Fruit fly (Drosophila melanogaster) whole organism, embryonic: ENCODE results near the gene Kah.
A peak's percentile ranks its signal among the peaks of the same experiment; 100 is the strongest.

ENCODE experiments used
- Asciz ChIP-seq: fragments of 200-800 bp; sonication (Bioruptor generic); optimal IDR thresholded peaks from 2 replicates; lab custom pipeline; 2017; ENCODE audit warnings: missing biosample characterization, mild to moderate bottlenecking, missing genetic modification characterization, missing genetic modification reagents
- C15 ChIP-seq: fragments of 200-800 bp; sonication (Bioruptor generic); IDR thresholded peaks from 3 replicates; pipeline ENCODE4 v1.3.6; 2022; ENCODE audit warnings: missing biosample characterization, missing genetic modification characterization
- CG11504 ChIP-seq: fragments of 200-800 bp; sonication (Bioruptor generic); optimal IDR thresholded peaks from 3 replicates; lab custom pipeline; 2019; ENCODE audit warnings: missing biosample characterization, mild to moderate bottlenecking, missing genetic modification characterization, moderate library complexity
- CG12071 ChIP-seq: fragments of 200-800 bp; sonication (Bioruptor generic); optimal IDR thresholded peaks from 3 replicates; lab custom pipeline; 2018; ENCODE audit warnings: missing biosample characterization, mild to moderate bottlenecking, missing genetic modification characterization
- CG12219 ChIP-seq: fragments of 200-800 bp; sonication (Bioruptor generic); optimal IDR thresholded peaks from 3 replicates; lab custom pipeline; 2018; ENCODE audit warnings: missing biosample characterization, mild to moderate bottlenecking, missing genetic modification characterization
- CG15601 ChIP-seq: fragments of 200-800 bp; sonication (Bioruptor generic); optimal IDR thresholded peaks from 3 replicates; lab custom pipeline; 2019; ENCODE audit warnings: missing biosample characterization, mild to moderate bottlenecking, missing genetic modification characterization, moderate library complexity
- CG18599 ChIP-seq: fragments of 200-800 bp; sonication (Bioruptor generic); optimal IDR thresholded peaks from 3 replicates; lab custom pipeline; 2017; ENCODE audit warnings: missing biosample characterization, missing genetic modification characterization, mild to moderate bottlenecking, moderate library complexity, missing genetic modification reagents
- CG3281 ChIP-seq: fragments of 200-800 bp; sonication (Bioruptor generic); optimal IDR thresholded peaks from 3 replicates; lab custom pipeline; 2017; ENCODE audit warnings: missing biosample characterization, mild to moderate bottlenecking, missing genetic modification characterization
- CG33557 ChIP-seq: fragments of 200-800 bp; sonication (Bioruptor generic); optimal IDR thresholded peaks from 2 replicates; lab custom pipeline; 2019; ENCODE audit warnings: missing biosample characterization, mild to moderate bottlenecking, missing genetic modification characterization, moderate library complexity
- CG34376 ChIP-seq: fragments of 200-800 bp; sonication (Bioruptor generic); optimal IDR thresholded peaks from 2 replicates; lab custom pipeline; 2018; ENCODE audit warnings: missing biosample characterization, mild to moderate bottlenecking, missing genetic modification characterization
- CG6175 ChIP-seq: fragments of 200-800 bp; sonication (Bioruptor generic); IDR thresholded peaks from 3 replicates; pipeline ENCODE4 v1.3.6; 2022; ENCODE audit warnings: missing biosample characterization, missing genetic modification characterization
- CG8944 ChIP-seq: fragments of 200-800 bp; sonication (Bioruptor generic); optimal IDR thresholded peaks from 3 replicates; lab custom pipeline; 2016; ENCODE audit warnings: missing biosample characterization, missing genetic modification characterization
- CkIIα-i1 ChIP-seq: fragments of 200-800 bp; sonication (Bioruptor generic); IDR thresholded peaks from 2 replicates; pipeline ENCODE4 v1.3.6; 2022; ENCODE audit warnings: missing biosample characterization, missing genetic modification characterization
- Dip3 ChIP-seq: fragments of 200-800 bp; sonication (Bioruptor generic); optimal IDR thresholded peaks from 3 replicates; lab custom pipeline; 2016; ENCODE audit warnings: missing biosample characterization, missing genetic modification characterization
- E2f2 ChIP-seq: fragments of 200-800 bp; sonication (Bioruptor generic); IDR thresholded peaks from 2 replicates; pipeline ENCODE4 v1.3.6; 2022; ENCODE audit warnings: missing biosample characterization, missing genetic modification characterization
- H15 ChIP-seq: fragments of 200-800 bp; sonication (Bioruptor generic); IDR thresholded peaks from 3 replicates; pipeline ENCODE4 v1.3.6; 2022; ENCODE audit warnings: missing biosample characterization, missing genetic modification characterization
- Hr39 ChIP-seq: fragments of >200 bp; optimal IDR thresholded peaks from 2 replicates; lab custom pipeline; 2017
- Lhr ChIP-seq: fragments of 200-800 bp; sonication (Bioruptor generic); optimal IDR thresholded peaks from 3 replicates; lab custom pipeline; 2017; ENCODE audit warnings: mild to moderate bottlenecking, missing biosample characterization, missing genetic modification reagents, missing genetic modification characterization
- MBD-R2 ChIP-seq: fragments of 200-800 bp; sonication (Bioruptor generic); IDR thresholded peaks from 2 replicates; pipeline ENCODE4 v1.3.6; 2022; ENCODE audit warnings: missing biosample characterization, missing genetic modification characterization
- Mes4 ChIP-seq: fragments of 200-800 bp; sonication (Bioruptor generic); optimal IDR thresholded peaks from 2 replicates; lab custom pipeline; 2016; ENCODE audit warnings: missing biosample characterization, missing genetic modification characterization
- NC2α ChIP-seq: fragments of 200-800 bp; sonication (Bioruptor generic); optimal IDR thresholded peaks from 2 replicates; lab custom pipeline; 2016; ENCODE audit warnings: missing biosample characterization, missing genetic modification characterization
- Nf-YC ChIP-seq: fragments of 200-800 bp; optimal IDR thresholded peaks from 3 replicates; lab custom pipeline; 2019; ENCODE audit warnings: missing biosample characterization, mild to moderate bottlenecking, missing genetic modification characterization, moderate library complexity
- Poxn ChIP-seq: fragments of 200-800 bp; sonication (Bioruptor generic); IDR thresholded peaks from 2 replicates; pipeline ENCODE4 v1.3.6; 2022; ENCODE audit warnings: missing biosample characterization, missing genetic modification characterization
- Tbp ChIP-seq: fragments of >200 bp; optimal IDR thresholded peaks from 2 replicates; lab custom pipeline; 2018; ENCODE audit warnings: missing biosample characterization, missing genetic modification characterization
- ase ChIP-seq: fragments of 200-800 bp; sonication (Bioruptor generic); IDR thresholded peaks from 3 replicates; pipeline ENCODE4 v1.3.6; 2022; ENCODE audit warnings: missing biosample characterization, missing genetic modification characterization
- bab2 ChIP-seq: fragments of 200-800 bp; sonication (Bioruptor generic); optimal IDR thresholded peaks from 2 replicates; lab custom pipeline; 2016; ENCODE audit warnings: missing biosample characterization, missing genetic modification characterization
- bowl ChIP-seq: fragments of 200-800 bp; sonication (Bioruptor generic); IDR thresholded peaks from 2 replicates; pipeline ENCODE4 v1.3.6; 2022; ENCODE audit warnings: missing biosample characterization, missing genetic modification characterization
- ci ChIP-seq: fragments of 200-800 bp; sonication (Bioruptor generic); IDR thresholded peaks from 3 replicates; pipeline ENCODE4 v1.3.6; 2022; ENCODE audit warnings: missing biosample characterization, missing genetic modification characterization
- corto ChIP-seq: fragments of 200-800 bp; sonication (Bioruptor generic); optimal IDR thresholded peaks from 2 replicates; lab custom pipeline; 2016; ENCODE audit warnings: missing biosample characterization, mild to moderate bottlenecking, missing genetic modification characterization, moderate library complexity
- cwo ChIP-seq: fragments of 200-800 bp; sonication (Bioruptor generic); optimal IDR thresholded peaks from 3 replicates; lab custom pipeline; 2017; ENCODE audit warnings: missing biosample characterization, missing genetic modification characterization, mild to moderate bottlenecking, moderate library complexity, missing genetic modification reagents
- da ChIP-seq: fragments of 200-800 bp; sonication (Bioruptor generic); optimal IDR thresholded peaks from 2 replicates; lab custom pipeline; 2016; ENCODE audit warnings: missing biosample characterization, missing genetic modification characterization
- emc ChIP-seq: fragments of 200-800 bp; sonication (Bioruptor generic); optimal IDR thresholded peaks from 2 replicates; lab custom pipeline; 2016; ENCODE audit warnings: missing biosample characterization, missing genetic modification characterization
- en ChIP-seq: fragments of 200-800 bp; sonication (Bioruptor generic); optimal IDR thresholded peaks from 2 replicates; lab custom pipeline; 2016; ENCODE audit warnings: missing biosample characterization, missing genetic modification characterization
- fd3F ChIP-seq: fragments of 200-800 bp; sonication (Bioruptor generic); optimal IDR thresholded peaks from 2 replicates; lab custom pipeline; 2018; ENCODE audit warnings: missing biosample characterization, mild to moderate bottlenecking, missing genetic modification characterization, moderate library complexity
- gce ChIP-seq: fragments of 200-800 bp; sonication (Bioruptor generic); IDR thresholded peaks from 3 replicates; pipeline ENCODE4 v1.3.6; 2022; ENCODE audit warnings: missing biosample characterization, missing genetic modification characterization
- ind ChIP-seq: fragments of 200-800 bp; sonication (Bioruptor generic); optimal IDR thresholded peaks from 3 replicates; lab custom pipeline; 2016; ENCODE audit warnings: missing biosample characterization, missing genetic modification characterization
- jing ChIP-seq: fragments of 200-800 bp; sonication (Bioruptor generic); optimal IDR thresholded peaks from 2 replicates; lab custom pipeline; 2018; ENCODE audit warnings: missing biosample characterization, mild to moderate bottlenecking, missing genetic modification characterization
- nerfin-1 ChIP-seq: fragments of 200-800 bp; sonication (Bioruptor generic); optimal IDR thresholded peaks from 3 replicates; lab custom pipeline; 2019; ENCODE audit warnings: missing biosample characterization, mild to moderate bottlenecking, missing genetic modification characterization, moderate library complexity
- peb ChIP-seq: fragments of 200-800 bp; sonication (Bioruptor generic); IDR thresholded peaks from 2 replicates; pipeline ENCODE4 v1.3.6; 2022; ENCODE audit warnings: missing biosample characterization, missing genetic modification characterization
- phol ChIP-seq: fragments of 200-800 bp; sonication (Bioruptor generic); optimal IDR thresholded peaks from 3 replicates; lab custom pipeline; 2018; ENCODE audit warnings: missing biosample characterization, mild to moderate bottlenecking, missing genetic modification characterization, moderate library complexity
- pita ChIP-seq: fragments of 200-800 bp; sonication (Bioruptor generic); optimal IDR thresholded peaks from 2 replicates; lab custom pipeline; 2017; ENCODE audit warnings: missing biosample characterization, mild to moderate bottlenecking, missing genetic modification characterization
- pnt ChIP-seq: fragments of 200-800 bp; sonication (Bioruptor generic); optimal IDR thresholded peaks from 3 replicates; lab custom pipeline; 2016; ENCODE audit warnings: missing biosample characterization, missing genetic modification characterization
- rib ChIP-seq: fragments of 200-800 bp; sonication (Bioruptor generic); IDR thresholded peaks from 2 replicates; pipeline ENCODE4 v1.3.6; 2022; ENCODE audit warnings: missing biosample characterization, missing genetic modification characterization
- stwl ChIP-seq: fragments of 200-800 bp; sonication (Bioruptor generic); optimal IDR thresholded peaks from 3 replicates; lab custom pipeline; 2018; ENCODE audit warnings: missing biosample characterization, mild to moderate bottlenecking, missing genetic modification characterization, moderate library complexity
- tin ChIP-seq: fragments of 200-800 bp; sonication (Bioruptor generic); optimal IDR thresholded peaks from 3 replicates; lab custom pipeline; 2016; ENCODE audit warnings: missing biosample characterization, missing genetic modification characterization
- tna ChIP-seq: fragments of 200-800 bp; sonication (Bioruptor generic); IDR thresholded peaks from 2 replicates; pipeline ENCODE4 v1.3.6; 2022; ENCODE audit warnings: missing biosample characterization, missing genetic modification characterization; ENCODE audit not compliant: partially characterized antibody
- trh ChIP-seq: fragments of 200-800 bp; sonication (Bioruptor generic); optimal IDR thresholded peaks from 2 replicates; lab custom pipeline; 2016; ENCODE audit warnings: missing biosample characterization, missing genetic modification characterization
- twi ChIP-seq: fragments of 200-800 bp; optimal IDR thresholded peaks from 2 replicates; lab custom pipeline; 2019; ENCODE audit warnings: missing biosample characterization, mild to moderate bottlenecking, missing genetic modification characterization, moderate library complexity
- usp ChIP-seq: fragments of >200 bp; optimal IDR thresholded peaks from 2 replicates; lab custom pipeline; 2017; ENCODE audit warnings: missing biosample characterization, missing genetic modification characterization

The Kah gene

DNA sequence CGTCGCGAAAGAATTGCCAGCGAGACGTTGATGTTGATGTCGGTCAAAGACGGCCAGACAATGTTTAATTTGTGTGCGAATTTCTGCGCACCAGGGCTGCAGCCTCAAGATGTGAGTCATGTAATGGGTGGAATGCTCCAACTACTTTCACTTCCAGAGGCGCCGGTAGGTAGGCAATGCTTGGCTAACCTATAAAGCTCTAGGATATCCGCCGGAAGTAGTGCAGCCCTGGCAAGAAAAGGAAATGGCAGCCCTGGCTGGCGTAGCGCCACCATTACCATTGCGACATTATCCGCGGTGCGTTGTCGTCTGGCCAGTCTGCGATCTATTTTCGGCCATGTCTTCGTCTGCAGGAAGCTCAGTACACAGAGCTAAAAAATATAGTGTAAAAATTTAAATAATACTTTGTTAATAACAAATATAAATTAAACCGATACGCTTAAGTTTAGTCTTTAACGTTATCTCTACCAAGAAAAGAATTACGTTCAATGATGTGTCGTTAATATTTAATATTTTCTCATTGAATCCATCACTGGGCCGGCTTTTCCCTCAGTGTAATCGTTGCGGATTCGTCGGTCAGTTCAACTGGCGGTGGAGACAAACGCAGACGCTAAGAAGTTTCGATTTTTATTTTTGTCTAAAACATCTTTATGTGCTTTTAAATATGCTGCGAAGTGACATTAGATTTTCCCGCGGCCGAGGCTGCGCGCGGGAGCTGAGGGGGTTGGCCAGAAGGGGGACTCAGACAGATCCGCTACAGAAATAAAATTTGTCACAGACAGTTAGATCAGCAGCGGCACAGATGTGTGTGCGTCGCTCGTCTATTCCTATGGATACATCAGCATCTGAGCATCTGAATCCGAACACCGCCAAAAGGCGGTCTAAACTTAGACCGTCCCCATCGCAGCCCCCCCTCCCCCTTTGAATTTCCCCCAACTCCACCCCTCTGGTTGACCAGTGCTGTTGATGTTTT lies 22.9 kb upstream of the Kah start (continued):
- TF ChIP-seq Lhr (GFP tag; lab: Kevin White, UChicago) = peak; percentile 7
- TF ChIP-seq Poxn (GFP tag; lab: Robert Waterston, UW) = 0 out of 2 replicates have a peak, but pooled peaks have one; percentile 36
- TF ChIP-seq CG8944 = peak; percentile 64
- peak; percentile 55 for TF ChIP-seq en (GFP tag; lab: Kevin White, UChicago)
- peak; percentile 65 for TF ChIP-seq CG11504 (tag; lab: Kevin White, UChicago)
- peak; percentile 27 for TF ChIP-seq CG15601
- TF ChIP-seq tna = no peak
- peak; percentile 76 for TF ChIP-seq CG34376 (GFP tag; lab: Kevin White, UChicago)
- TF ChIP-seq rib (GFP tag; lab: Robert Waterston, UW) = peak; percentile 70
- TF ChIP-seq phol = peak; percentile 64
- TF ChIP-seq ase = peak; percentile 58; the same call in 2 of the 3 replicates
- peak; percentile 70 for TF ChIP-seq Nf-YC (tag; lab: Kevin White, UChicago)
- TF ChIP-seq CkIIα-i1 (GFP tag; lab: Robert Waterston, UW) = 0 out of 2 replicates have a peak, but pooled peaks have one; percentile 29
- peak; percentile 31; the same call in 1 of the 2 replicates for TF ChIP-seq bowl
- peak; percentile 33 for TF ChIP-seq nerfin-1
- peak; percentile 44 for TF ChIP-seq bab2 (GFP tag; lab: Kevin White, UChicago)
- peak; percentile 85 for TF ChIP-seq CG3281 (GFP tag; lab: Kevin White, UChicago)
- TF ChIP-seq Mes4 (GFP tag; lab: Kevin White, UChicago) = peak; percentile 39
- no peak for TF ChIP-seq pnt (GFP tag; lab: Kevin White, UChicago)
- TF ChIP-seq CG18599 (GFP tag; lab: Kevin White, UChicago) = peak; percentile 77
- TF ChIP-seq twi = peak; percentile 25
- 0 out of 3 replicates have a peak, but pooled peaks have one; percentile 28 for TF ChIP-seq C15 (GFP tag; lab: Robert Waterston, UW)
- TF ChIP-seq ci (GFP tag; lab: Robert Waterston, UW) = peak; percentile 90
- TF ChIP-seq gce (GFP tag; lab: Robert Waterston, UW) = peak; percentile 50; the same call in 1 of the 3 replicates
- no peak for TF ChIP-seq usp (GFP tag; lab: Kevin White, UChicago)
- TF ChIP-seq stwl = no peak
- TF ChIP-seq CG12219 (GFP tag; lab: Kevin White, UChicago) = peak; percentile 75
- no peak for TF ChIP-seq pita (GFP tag; lab: Kevin White, UChicago)
- peak; percentile 12 for TF ChIP-seq tin (GFP tag; lab: Kevin White, UChicago)
- no peak for TF ChIP-seq Hr39
- TF ChIP-seq CG33557 = peak; percentile 16
- TF ChIP-seq E2f2 (GFP tag; lab: Robert Waterston, UW) = peak; percentile 54
- TF ChIP-seq trh (GFP tag; lab: Kevin White, UChicago) = no peak
- TF ChIP-seq Tbp (GFP tag; lab: Kevin White, UChicago) = no peak
- TF ChIP-seq CG12071 = peak; percentile 81
- no peak for TF ChIP-seq emc (GFP tag; lab: Kevin White, UChicago)
- TF ChIP-seq Dip3 (GFP tag; lab: Kevin White, UChicago) = peak; percentile 73
- TF ChIP-seq H15 (GFP tag; lab: Robert Waterston, UW) = peak; percentile 61; the same call in 2 of the 3 replicates
- TF ChIP-seq Asciz (GFP tag; lab: Kevin White, UChicago) = peak; percentile 34
- no peak for TF ChIP-seq jing (GFP tag; lab: Kevin White, UChicago)
- peak; percentile 41 for TF ChIP-seq da (GFP tag; lab: Kevin White, UChicago)
- peak; percentile 76; the same call in 2 of the 3 replicates for TF ChIP-seq CG6175
- TF ChIP-seq cwo (GFP tag; lab: Kevin White, UChicago) = peak; percentile 51
- no peak for TF ChIP-seq corto (GFP tag; lab: Kevin White, UChicago)
- peak; percentile 77 for TF ChIP-seq ind
- TF ChIP-seq peb (GFP tag; lab: Robert Waterston, UW) = peak; percentile 40; the same call in 1 of the 2 replicates
- TF ChIP-seq fd3F (GFP tag; lab: Kevin White, UChicago) = peak; percentile 81
- peak; percentile 53 for TF ChIP-seq NC2α
- peak; percentile 59; the same call in 1 of the 2 replicates for TF ChIP-seq MBD-R2
